Worm (Caenorhabditis elegans) whole organism, late embryonic: ENCODE results near the gene spat-1.

Experiments
- T23F11.4 ChIP-seq: fragments of 200-800 bp; sonication (Bioruptor generic); optimal IDR thresholded peaks from 2 replicates; lab custom pipeline; 2018; ENCODE audit warnings: mild to moderate bottlenecking, missing genetic modification characterization, missing compliant biosample characterization
- pat-9 ChIP-seq: fragments of 200-800 bp; sonication (Bioruptor generic); optimal IDR thresholded peaks from 2 replicates; lab custom pipeline; 2018; ENCODE audit warnings: mild to moderate bottlenecking, missing genetic modification characterization, moderate library complexity, missing compliant biosample characterization
- pha-4 ChIP-seq: fragments of 150-350 bp; optimal IDR thresholded peaks from 2 replicates; lab custom pipeline; 2018; ENCODE audit warnings: missing biosample characterization, missing genetic modification reagents, missing genetic modification characterization
- pqm-1 ChIP-seq: sonication (generic microtip); optimal IDR thresholded peaks from 2 replicates; lab custom pipeline; 2016; ENCODE audit warnings: missing genetic modification characterization, missing compliant biosample characterization
- unc-86 ChIP-seq: sonication (generic microtip); optimal IDR thresholded peaks from 2 replicates; lab custom pipeline; 2016; ENCODE audit warnings: missing genetic modification characterization, missing compliant biosample characterization

- TF ChIP-seq unc-86 (tag; lab: Kevin White, UChicago) (no peak), pqm-1 (tag; lab: Kevin White, UChicago) (no peak), pat-9 (no peak), pha-4 (tag; lab: Kevin White, UChicago) (no peak), T23F11.4 (GFP tag; lab: Kevin White, UChicago) (no peak)
Measured at ce11 chrII:14548691-14549090, 20.1 kb downstream of the spat-1 start, which contains the start of gene gcy-29.
